Worm (Caenorhabditis elegans) whole organism, young adult: ENCODE data around the gene nos-1.

Experiments
- F57A8.1 ChIP-seq: fragments of 200-800 bp; sonication (Bioruptor generic); optimal IDR thresholded peaks from 2 replicates; lab custom pipeline; 2018; ENCODE audit warnings: mild to moderate bottlenecking, missing genetic modification characterization, moderate library complexity, missing compliant biosample characterization
- madf-10 ChIP-seq: sonication (generic microtip); optimal IDR thresholded peaks from 2 replicates; lab custom pipeline; 2016; ENCODE audit warnings: mild to moderate bottlenecking, missing genetic modification characterization, missing compliant biosample characterization
- mxl-1 ChIP-seq: sonication (generic microtip); optimal IDR thresholded peaks from 2 replicates; lab custom pipeline; 2016; ENCODE audit warnings: missing genetic modification characterization, missing compliant biosample characterization

ce11 chrII:10915732-10916131, 37.2 kb downstream of the nos-1 start, which contains the start of gene F44F4.9:
- TF ChIP-seq F57A8.1 (GFP tag; lab: Kevin White, UChicago) (no peak), mxl-1 (tag; lab: Kevin White, UChicago) (no peak), madf-10 (tag; lab: Kevin White, UChicago) (no peak)
